Fruit fly (Drosophila melanogaster) Kc167 (cell line): ENCODE measurements around the gene lectin-37Da.

Experiments used
- Myc ChIP-seq: fragments of >200 bp; optimal IDR thresholded peaks from 2 replicates; lab custom pipeline; 2017; ENCODE audit warnings: missing external identifiers
- Sin3A ChIP-seq: fragments of >200 bp; optimal IDR thresholded peaks from 2 replicates; lab custom pipeline; 2018; ENCODE audit warnings: missing external identifiers
- h ChIP-seq: fragments of >200 bp; optimal IDR thresholded peaks from 3 replicates; lab custom pipeline; 2018; ENCODE audit warnings: missing external identifiers
- insv ChIP-seq: fragments of >200 bp; optimal IDR thresholded peaks from 3 replicates; lab custom pipeline; 2018; ENCODE audit warnings: missing external identifiers
- psq ChIP-seq: fragments of >200 bp; optimal IDR thresholded peaks from 2 replicates; lab custom pipeline; 2017; ENCODE audit warnings: missing external identifiers
- ttk ChIP-seq: sonication (Bioruptor generic); optimal IDR thresholded peaks from 2 replicates; lab custom pipeline; 2017; ENCODE audit warnings: missing external identifiers

- TF ChIP-seq h (lab: Kevin White, UChicago) (no peak), psq (lab: Kevin White, UChicago) (no peak), Sin3A (lab: Kevin White, UChicago) (no peak), insv (lab: Kevin White, UChicago) (no peak), Myc (lab: Kevin White, UChicago) (no peak), ttk (no peak)
Observed at dm6 chr2L:19378620-19379019, 39.5 kb upstream of the lectin-37Da start.
